Worm (Caenorhabditis elegans) whole organism, midembryonic: Measurements from ENCODE around the gene C04A11.5.

Source experiments
- T22C8.4 ChIP-seq: fragments of 200-800 bp; sonication (Bioruptor generic); IDR thresholded peaks from 2 replicates; pipeline ENCODE4 v1.3.6; 2022; ENCODE audit warnings: missing genetic modification characterization, missing compliant biosample characterization
- cog-1 ChIP-seq: sonication (generic microtip); optimal IDR thresholded peaks from 2 replicates; lab custom pipeline; 2016; ENCODE audit warnings: missing genetic modification characterization, missing compliant biosample characterization
- flt-1 ChIP-seq: fragments of 200-800 bp; sonication (Bioruptor generic); IDR thresholded peaks from 2 replicates; pipeline ENCODE4 v1.3.6; 2022; ENCODE audit warnings: missing genetic modification characterization, missing compliant biosample characterization
- klf-2 ChIP-seq: fragments of 200-800 bp; sonication (Bioruptor generic); conservative IDR thresholded peaks from 2 replicates; pipeline ENCODE4 v1.3.6; 2022; ENCODE audit warnings: missing genetic modification reagents, missing genetic modification characterization, missing compliant biosample characterization
- ref-1 ChIP-seq: fragments of 200-800 bp; sonication (Bioruptor generic); conservative IDR thresholded peaks from 2 replicates; pipeline ENCODE4 v1.3.6; 2022; ENCODE audit warnings: missing genetic modification reagents, missing genetic modification characterization, missing compliant biosample characterization
- ztf-23 ChIP-seq: fragments of 200-800 bp; sonication (Bioruptor generic); IDR thresholded peaks from 2 replicates; pipeline ENCODE4 v1.3.6; 2022; ENCODE audit warnings: missing genetic modification reagents, missing genetic modification characterization, missing compliant biosample characterization
- ztf-29 ChIP-seq: fragments of 200-800 bp; sonication (Bioruptor generic); IDR thresholded peaks from 2 replicates; pipeline ENCODE4 v1.3.6; 2022; ENCODE audit warnings: missing genetic modification reagents, missing genetic modification characterization, missing compliant biosample characterization

ce11 chrX:13675444-13675843, 11.1 kb downstream of the C04A11.5 start:
- no peak for TF ChIP-seq klf-2 (GFP tag; lab: Robert Waterston, UW)
- no peak for TF ChIP-seq T22C8.4 (GFP tag; lab: Robert Waterston, UW)
- 0 out of 2 replicates have a peak, but pooled peaks have one; percentile 7 for TF ChIP-seq flt-1 (GFP tag; lab: Robert Waterston, UW)
- no peak for TF ChIP-seq ztf-29 (GFP tag; lab: Robert Waterston, UW)
- no peak for TF ChIP-seq cog-1 (tag; lab: Kevin White, UChicago)
- no peak for TF ChIP-seq ref-1 (GFP tag; lab: Robert Waterston, UW)
- TF ChIP-seq ztf-23 (GFP tag; lab: Robert Waterston, UW) = no peak
